Worm (Caenorhabditis elegans): ENCODE results near the gene ZK686.6.

DNA sequence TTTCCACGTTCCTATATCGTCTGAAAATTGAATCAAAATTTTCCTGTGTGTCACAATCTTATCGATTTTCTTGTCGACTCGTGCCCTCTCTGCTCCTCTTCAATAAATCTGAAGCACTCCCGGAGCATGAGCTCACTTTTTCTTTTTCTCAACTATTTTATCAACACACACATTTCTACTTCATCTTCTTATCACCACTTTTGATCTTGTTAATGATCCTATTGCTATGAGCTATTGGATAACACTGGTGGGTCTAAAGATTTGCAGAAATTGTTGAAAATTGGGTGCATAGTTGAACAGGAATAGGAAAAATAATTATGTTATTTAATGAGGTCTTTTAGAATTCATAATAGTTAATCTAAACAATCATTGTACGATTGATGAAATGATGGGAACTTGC lies 32.5 kb upstream of the ZK686.6 start:
- TF ChIP-seq ref-1 (GFP tag; conservative IDR thresholded peaks at IDR 0.05) (no peak), cog-1 (tag; optimal IDR thresholded peaks at IDR 0.05) (no peak), klf-2 (GFP tag; conservative IDR thresholded peaks at IDR 0.05) (no peak), flt-1 (GFP tag; IDR thresholded peaks at IDR 0.05) (no peak), tab-1 (GFP tag; IDR thresholded peaks at IDR 0.05) (no peak)

Data from whole organism, midembryonic.